Worm (Caenorhabditis elegans) whole organism, L1 larva: ENCODE results near the gene dhs-15.
A peak's percentile ranks its signal among the peaks of the same experiment; 100 is the strongest.

Experiments
- C34B4.2 ChIP-seq: sonication (generic microtip); optimal IDR thresholded peaks from 2 replicates; lab custom pipeline; 2017; ENCODE audit warnings: mild to moderate bottlenecking, missing genetic modification characterization, missing compliant biosample characterization
- F16B12.6 ChIP-seq: fragments of 150-350 bp; optimal IDR thresholded peaks from 2 replicates; lab custom pipeline; 2014; ENCODE audit warnings: missing biosample characterization, missing genetic modification characterization
- Y116A8C.19 ChIP-seq: sonication (generic microtip); optimal IDR thresholded peaks from 2 replicates; lab custom pipeline; 2016; ENCODE audit warnings: missing compliant biosample characterization, missing genetic modification characterization, borderline replicate concordance
- aha-1 ChIP-seq: fragments of 150-350 bp; optimal IDR thresholded peaks from 2 replicates; lab custom pipeline; 2014; ENCODE audit warnings: missing biosample characterization, missing genetic modification characterization
- alr-1 ChIP-seq: fragments of 200-800 bp; sonication (Bioruptor generic); optimal IDR thresholded peaks from 2 replicates; lab custom pipeline; 2018; ENCODE audit warnings: borderline replicate concordance, mild to moderate bottlenecking, missing genetic modification characterization, missing compliant biosample characterization
- blmp-1 ChIP-seq: fragments of 150-350 bp; optimal IDR thresholded peaks from 2 replicates; lab custom pipeline; 2014; ENCODE audit warnings: missing biosample characterization, missing genetic modification characterization
- ceh-63 ChIP-seq: fragments of 200-800 bp; sonication (Bioruptor generic); optimal IDR thresholded peaks from 2 replicates; lab custom pipeline; 2018; ENCODE audit warnings: mild to moderate bottlenecking, missing genetic modification characterization, missing compliant biosample characterization
- dsc-1 ChIP-seq: sonication (generic microtip); optimal IDR thresholded peaks from 2 replicates; lab custom pipeline; 2016; ENCODE audit warnings: mild to moderate bottlenecking, missing genetic modification characterization, missing compliant biosample characterization
- egl-13 ChIP-seq: sonication (generic microtip); optimal IDR thresholded peaks from 2 replicates; lab custom pipeline; 2016; ENCODE audit warnings: missing genotype, missing genetic modification reagents, missing genetic modification characterization, missing compliant biosample characterization
- elt-2 ChIP-seq: sonication (generic microtip); optimal IDR thresholded peaks from 2 replicates; lab custom pipeline; 2016; ENCODE audit warnings: missing genetic modification characterization, mild to moderate bottlenecking, inconsistent platforms, missing compliant biosample characterization, missing genetic modification reagents
- elt-3 ChIP-seq, 6 experiments: fragments of 150-350 bp in 1 of 6; sonication (generic microtip); optimal IDR thresholded peaks; 2 replicates each; lab custom pipeline; 2017 to 2018; ENCODE audit warnings: missing biosample characterization in 6 of 6, missing genetic modification characterization in 6 of 6, inconsistent platforms in 1 of 6
- ets-5 ChIP-seq: fragments of 200-800 bp; sonication (Bioruptor generic); IDR thresholded peaks from 2 replicates; pipeline ENCODE4 v1.3.6; 2022; ENCODE audit warnings: missing genetic modification characterization, missing compliant biosample characterization
- fkh-8 ChIP-seq: sonication (generic microtip); optimal IDR thresholded peaks from 2 replicates; lab custom pipeline; 2016; ENCODE audit warnings: mild to moderate bottlenecking, missing genetic modification characterization, missing compliant biosample characterization
- hpl-2 ChIP-seq: fragments of 150-350 bp; optimal IDR thresholded peaks from 2 replicates; lab custom pipeline; 2014; ENCODE audit warnings: missing biosample characterization, missing genetic modification reagents, missing genetic modification characterization
- jun-1 ChIP-seq: fragments of 150-350 bp; optimal IDR thresholded peaks from 2 replicates; lab custom pipeline; 2014; ENCODE audit warnings: missing biosample characterization, missing genetic modification reagents, missing genetic modification characterization
- lin-15B ChIP-seq: fragments of 150-350 bp; sonication (generic microtip); optimal IDR thresholded peaks from 3 replicates; lab custom pipeline; 2014; ENCODE audit warnings: missing biosample characterization, missing genetic modification characterization
- lin-35 ChIP-seq, 2 experiments: fragments of 150-350 bp; optimal IDR thresholded peaks; 2 replicates each; lab custom pipeline; 2014; ENCODE audit warnings: missing biosample characterization in 2 of 2, missing genetic modification characterization in 2 of 2, missing genetic modification reagents in 2 of 2
- lir-3 ChIP-seq: sonication (generic microtip); optimal IDR thresholded peaks from 2 replicates; lab custom pipeline; 2016; ENCODE audit warnings: mild to moderate bottlenecking, missing genetic modification characterization, moderate library complexity, missing compliant biosample characterization; ENCODE audit not compliant: poor library complexity
- lsy-2 ChIP-seq, 2 experiments: fragments of 150-350 bp; optimal IDR thresholded peaks; 2 replicates each; lab custom pipeline; 2014; ENCODE audit warnings: missing biosample characterization in 2 of 2, missing genetic modification characterization in 2 of 2
- mab-9 ChIP-seq: fragments of 200-800 bp; sonication (Bioruptor generic); IDR thresholded peaks from 2 replicates; pipeline ENCODE4 v1.3.6; 2022; ENCODE audit warnings: missing genetic modification reagents, missing genetic modification characterization, missing compliant biosample characterization
- nhr-20 ChIP-seq: sonication (generic microtip); optimal IDR thresholded peaks from 2 replicates; lab custom pipeline; 2016; ENCODE audit warnings: mild to moderate bottlenecking, missing genetic modification characterization, missing compliant biosample characterization
- nhr-28 ChIP-seq: fragments of 150-350 bp; optimal IDR thresholded peaks from 2 replicates; lab custom pipeline; 2014; ENCODE audit warnings: missing biosample characterization, missing genetic modification characterization
- nhr-47 ChIP-seq: sonication (generic microtip); optimal IDR thresholded peaks from 2 replicates; lab custom pipeline; 2016; ENCODE audit warnings: mild to moderate bottlenecking, missing genetic modification characterization, moderate library complexity, missing compliant biosample characterization
- nhr-71 ChIP-seq: sonication (generic microtip); optimal IDR thresholded peaks from 2 replicates; lab custom pipeline; 2016; ENCODE audit warnings: mild to moderate bottlenecking, missing genetic modification characterization, moderate library complexity, missing compliant biosample characterization
- nhr-76 ChIP-seq: sonication (generic microtip); optimal IDR thresholded peaks from 2 replicates; lab custom pipeline; 2017; ENCODE audit warnings: missing biosample characterization, missing genetic modification characterization
- nhr-84 ChIP-seq: sonication (generic microtip); optimal IDR thresholded peaks from 2 replicates; lab custom pipeline; 2017; ENCODE audit warnings: missing biosample characterization, missing genetic modification characterization
- nhr-85 ChIP-seq: sonication (generic microtip); peaks from one replicate; lab custom pipeline; 2016; ENCODE audit warnings: missing genetic modification characterization, inconsistent platforms, missing compliant biosample characterization
- pqm-1 ChIP-seq: sonication (generic microtip); optimal IDR thresholded peaks from 3 replicates; lab custom pipeline; 2017; ENCODE audit warnings: missing biosample characterization, missing genetic modification characterization
- skn-1 ChIP-seq: fragments of 150-350 bp; optimal IDR thresholded peaks from 2 replicates; lab custom pipeline; 2014; ENCODE audit warnings: missing biosample characterization, missing genetic modification characterization
- sox-4 ChIP-seq: sonication (generic microtip); optimal IDR thresholded peaks from 2 replicates; lab custom pipeline; 2016; ENCODE audit warnings: missing genetic modification characterization, missing compliant biosample characterization
- tbx-2 ChIP-seq: sonication (generic microtip); optimal IDR thresholded peaks from 2 replicates; lab custom pipeline; 2016; ENCODE audit warnings: missing genetic modification characterization, missing compliant biosample characterization
- unc-30 ChIP-seq: sonication (generic microtip); optimal IDR thresholded peaks from 2 replicates; lab custom pipeline; 2017; ENCODE audit warnings: missing biosample characterization, missing genetic modification characterization
- unc-86 ChIP-seq: sonication (generic microtip); optimal IDR thresholded peaks from 2 replicates; lab custom pipeline; 2016; ENCODE audit warnings: missing genetic modification characterization, missing compliant biosample characterization
- unc-98 ChIP-seq: fragments of 200-800 bp; sonication (Bioruptor generic); IDR thresholded peaks from 2 replicates; pipeline ENCODE4 v1.3.6; 2022; ENCODE audit warnings: missing genetic modification characterization, missing compliant biosample characterization
- ztf-11 ChIP-seq, 2 experiments: sonication (generic microtip); optimal IDR thresholded peaks; 2 replicates each; lab custom pipeline; 2016 to 2017; ENCODE audit warnings: missing genetic modification characterization in 2 of 2, missing biosample characterization in 1 of 2, missing compliant biosample characterization in 1 of 2
- ztf-4 ChIP-seq: fragments of 150-350 bp; optimal IDR thresholded peaks from 2 replicates; lab custom pipeline; 2014; ENCODE audit warnings: missing biosample characterization, missing genetic modification characterization

Gene dhs-15

ce11 chrV:2774042-2774441 lies 4.4 kb upstream of the dhs-15 start, which contains the start of gene srj-18:
srj-18 (plus strand) TSS chrV:2774342.
- TF ChIP-seq lir-3 (tag; lab: Kevin White, UChicago) (no peak), fkh-8 (tag; lab: Kevin White, UChicago) (peak; percentile 59)

- TF ChIP-seq elt-2 (tag; lab: Kevin White, UChicago) (no peak), dsc-1 (no peak), nhr-76 (tag; lab: Kevin White, UChicago) (no peak), ets-5 (GFP tag; lab: Robert Waterston, UW) (no peak), nhr-28 (no peak), Y116A8C.19 (tag; lab: Kevin White, UChicago) (no peak), ztf-4 (tag; lab: Kevin White, UChicago) (no peak), ztf-11 (tag; optimal IDR thresholded peaks at IDR 0.05; lab: Kevin White, UChicago) (no peak), ceh-63 (GFP tag; lab: Kevin White, UChicago) (no peak)
These were observed 1.9 kb upstream of the dhs-15 start, which contains the start of gene srh-56 for ce11 chrV:2771560-2771959. srh-56 (plus strand) TSS chrV:2771860.

- no peak for TF ChIP-seq unc-30
- TF ChIP-seq nhr-47 = no peak
- no peak for TF ChIP-seq egl-13
- TF ChIP-seq aha-1 (tag; lab: Kevin White, UChicago) = no peak
- TF ChIP-seq lsy-2 (tag; optimal IDR thresholded peaks at IDR 0.05; lab: Kevin White, UChicago) = no peak
- no peak for TF ChIP-seq pqm-1 (tag; lab: Kevin White, UChicago)
- TF ChIP-seq lir-3 (tag; lab: Kevin White, UChicago) = no peak
- no peak for TF ChIP-seq ets-5 (GFP tag; lab: Robert Waterston, UW)
- no peak for TF ChIP-seq nhr-20 (tag; lab: Kevin White, UChicago)
- no peak for TF ChIP-seq skn-1 (tag; lab: Kevin White, UChicago)
- no peak for TF ChIP-seq nhr-71 (tag; lab: Kevin White, UChicago)
- no peak for TF ChIP-seq fkh-8 (tag; lab: Kevin White, UChicago)
- no peak for TF ChIP-seq unc-86
- TF ChIP-seq nhr-85 (tag; lab: Kevin White, UChicago) = no peak
- no peak for TF ChIP-seq F16B12.6 (tag; lab: Kevin White, UChicago)
- no peak for TF ChIP-seq sox-4 (tag; lab: Kevin White, UChicago)
These were observed 2.2 kb downstream of the dhs-15 start, which contains the start of gene R05D8.9 for ce11 chrV:2767465-2767864. R05D8.9 (minus strand) TSS chrV:2767565.

ce11 chrV:2765052-2765451 lies 4.6 kb downstream of the dhs-15 start, which contains the start of gene dhs-14:
dhs-14 (minus strand) TSS chrV:2765200.
- TF ChIP-seq elt-2 (tag; lab: Kevin White, UChicago) = peak; percentile 71
- no peak for TF ChIP-seq lsy-2 (tag; optimal IDR thresholded peaks at IDR 0.05; lab: Kevin White, UChicago)
- no peak for TF ChIP-seq F16B12.6 (tag; lab: Kevin White, UChicago)
- TF ChIP-seq lin-35 (GFP tag; optimal IDR thresholded peaks at IDR 0.05; lab: Kevin White, UChicago) = peak in 1 of 2 experiments; percentile 21

ce11 chrV:2763105-2763504 lies 6.5 kb downstream of the dhs-15 start, which contains the start of gene R05D8.7:
R05D8.7 (minus strand) TSS chrV:2763208.
- TF ChIP-seq unc-86 = no peak
- peak; percentile 57 for TF ChIP-seq nhr-20 (tag; lab: Kevin White, UChicago)
- peak; percentile 32 for TF ChIP-seq skn-1 (tag; lab: Kevin White, UChicago)

- no peak for TF ChIP-seq lin-15B (tag; lab: Kevin White, UChicago)
- TF ChIP-seq blmp-1 = no peak
- no peak for TF ChIP-seq unc-98
- TF ChIP-seq elt-3 (tag; optimal IDR thresholded peaks at IDR 0.05; lab: Kevin White, UChicago) = no peak
- TF ChIP-seq nhr-84 (tag; lab: Kevin White, UChicago) = no peak
- TF ChIP-seq C34B4.2 (tag; lab: Kevin White, UChicago) = no peak
- no peak for TF ChIP-seq mab-9 (GFP tag; lab: Robert Waterston, UW)
- no peak for TF ChIP-seq hpl-2
- TF ChIP-seq alr-1 (tag; lab: Kevin White, UChicago) = no peak
- no peak for TF ChIP-seq tbx-2
- TF ChIP-seq jun-1 (tag; lab: Kevin White, UChicago) = no peak
These were observed 8.2 kb downstream of the dhs-15 start for ce11 chrV:2761470-2761869.
